Worm (Caenorhabditis elegans): ENCODE data around the gene clec-210.

ce11 chrV:3113751-3114150 is 4.4 kb upstream of the clec-210 start, which contains the start of gene Y73C8C.8:
- TF ChIP-seq skn-1 (tag; optimal IDR thresholded peaks at IDR 0.05) (no peak), nhr-76 (tag; optimal IDR thresholded peaks at IDR 0.05) (no peak), lin-15B (tag; optimal IDR thresholded peaks at IDR 0.05) (no peak), ceh-82 (tag; optimal IDR thresholded peaks at IDR 0.05) (no peak), elt-1 (tag; optimal IDR thresholded peaks at IDR 0.05) (no peak)

Measured in whole organism, L3 larva.